Fruit fly (Drosophila melanogaster) whole organism, embryonic: ENCODE data around the gene ATPsyngamma.

Experiments
- B-H1 ChIP-seq: fragments of 200-800 bp; sonication (Bioruptor generic); IDR thresholded peaks from 3 replicates; pipeline ENCODE4 v1.3.6; 2022; ENCODE audit warnings: missing biosample characterization, missing genetic modification characterization
- Bgb ChIP-seq: fragments of 200-800 bp; sonication (Bioruptor generic); IDR thresholded peaks from 2 replicates; pipeline ENCODE4 v1.3.6; 2022; ENCODE audit warnings: missing biosample characterization, missing genetic modification characterization; ENCODE audit not compliant: partially characterized antibody
- CG11560 ChIP-seq: fragments of 200-800 bp; sonication (Bioruptor generic); IDR thresholded peaks from 3 replicates; pipeline ENCODE4 v1.3.6; 2022; ENCODE audit warnings: missing biosample characterization, missing genetic modification characterization
- CG13287 ChIP-seq: fragments of 200-800 bp; sonication (Bioruptor generic); IDR thresholded peaks from 2 replicates; pipeline ENCODE4 v1.3.6; 2022; ENCODE audit warnings: missing biosample characterization, missing genetic modification characterization; ENCODE audit not compliant: partially characterized antibody
- CG1603 ChIP-seq: fragments of 200-800 bp; sonication (Bioruptor generic); optimal IDR thresholded peaks from 2 replicates; lab custom pipeline; 2019; ENCODE audit warnings: missing biosample characterization, mild to moderate bottlenecking, missing genetic modification characterization, moderate library complexity
- CG2116 ChIP-seq: fragments of 200-800 bp; sonication (Bioruptor generic); optimal IDR thresholded peaks from 3 replicates; lab custom pipeline; 2018; ENCODE audit warnings: missing biosample characterization, mild to moderate bottlenecking, missing genetic modification characterization
- CG2129 ChIP-seq: fragments of 200-800 bp; sonication (Bioruptor generic); IDR thresholded peaks from 2 replicates; pipeline ENCODE4 v1.3.6; 2022; ENCODE audit warnings: missing biosample characterization, missing genetic modification characterization; ENCODE audit not compliant: partially characterized antibody
- CG34422 ChIP-seq: fragments of 200-800 bp; sonication (Bioruptor generic); IDR thresholded peaks from 3 replicates; pipeline ENCODE4 v1.3.6; 2022; ENCODE audit warnings: missing biosample characterization, missing genetic modification characterization
- CG3847 ChIP-seq: fragments of 200-800 bp; sonication (Bioruptor generic); IDR thresholded peaks from 2 replicates; pipeline ENCODE4 v1.3.6; 2022; ENCODE audit warnings: missing biosample characterization, missing genetic modification characterization
- CG4617 ChIP-seq: fragments of 200-800 bp; sonication (Bioruptor generic); optimal IDR thresholded peaks from 3 replicates; lab custom pipeline; 2016; ENCODE audit warnings: missing biosample characterization, missing genetic modification characterization, borderline replicate concordance
- CG4730 ChIP-seq: fragments of 200-800 bp; sonication (Bioruptor generic); IDR thresholded peaks from 2 replicates; pipeline ENCODE4 v1.3.6; 2022; ENCODE audit warnings: missing biosample characterization, missing genetic modification characterization
- CG6272 ChIP-seq: fragments of 200-800 bp; sonication (Bioruptor generic); IDR thresholded peaks from 2 replicates; pipeline ENCODE4 v1.3.6; 2022; ENCODE audit warnings: missing biosample characterization, missing genetic modification characterization
- CG6765 ChIP-seq: fragments of 200-800 bp; sonication (Bioruptor generic); optimal IDR thresholded peaks from 3 replicates; lab custom pipeline; 2017; ENCODE audit warnings: missing biosample characterization, mild to moderate bottlenecking, missing genetic modification characterization
- CG9797 ChIP-seq: fragments of 200-800 bp; sonication (Bioruptor generic); optimal IDR thresholded peaks from 3 replicates; lab custom pipeline; 2018; ENCODE audit warnings: missing biosample characterization, mild to moderate bottlenecking, missing genetic modification characterization
- Camta ChIP-seq: fragments of 200-800 bp; sonication (Bioruptor generic); optimal IDR thresholded peaks from 2 replicates; lab custom pipeline; 2016; ENCODE audit warnings: missing biosample characterization, missing genetic modification characterization
- CoRest ChIP-seq: fragments of 200-800 bp; sonication (Bioruptor generic); optimal IDR thresholded peaks from 3 replicates; lab custom pipeline; 2018; ENCODE audit warnings: missing biosample characterization, mild to moderate bottlenecking, missing genetic modification characterization, moderate library complexity
- Dek ChIP-seq: fragments of 200-800 bp; sonication (Bioruptor generic); optimal IDR thresholded peaks from 3 replicates; lab custom pipeline; 2019; ENCODE audit warnings: missing biosample characterization, mild to moderate bottlenecking, missing genetic modification characterization, moderate library complexity
- Doc3 ChIP-seq: fragments of 200-800 bp; sonication (Bioruptor generic); IDR thresholded peaks from 3 replicates; pipeline ENCODE4 v1.3.6; 2022; ENCODE audit warnings: missing biosample characterization, missing genetic modification characterization; ENCODE audit not compliant: partially characterized antibody
- Dp ChIP-seq: fragments of 200-800 bp; sonication (Bioruptor generic); optimal IDR thresholded peaks from 2 replicates; lab custom pipeline; 2018; ENCODE audit warnings: missing biosample characterization, mild to moderate bottlenecking, missing genetic modification characterization, moderate library complexity
- HLH4C ChIP-seq: fragments of 200-800 bp; sonication (Bioruptor generic); IDR thresholded peaks from 3 replicates; pipeline ENCODE4 v1.3.6; 2022; ENCODE audit warnings: missing biosample characterization, missing genetic modification characterization; ENCODE audit not compliant: partially characterized antibody
- HmgZ ChIP-seq: fragments of 200-800 bp; sonication (Bioruptor generic); optimal IDR thresholded peaks from 2 replicates; lab custom pipeline; 2018; ENCODE audit warnings: missing biosample characterization, mild to moderate bottlenecking, missing genetic modification characterization
- MTF-1 ChIP-seq: fragments of 200-800 bp; sonication (Bioruptor generic); optimal IDR thresholded peaks from 2 replicates; lab custom pipeline; 2018; ENCODE audit warnings: missing biosample characterization, mild to moderate bottlenecking, missing genetic modification characterization, borderline replicate concordance
- NC2α ChIP-seq: fragments of 200-800 bp; sonication (Bioruptor generic); optimal IDR thresholded peaks from 2 replicates; lab custom pipeline; 2016; ENCODE audit warnings: missing biosample characterization, missing genetic modification characterization
- NK7.1 ChIP-seq: fragments of 200-800 bp; sonication (Bioruptor generic); optimal IDR thresholded peaks from 3 replicates; lab custom pipeline; 2016; ENCODE audit warnings: missing biosample characterization, missing genetic modification characterization
- Oli ChIP-seq: fragments of 200-800 bp; sonication (Bioruptor generic); optimal IDR thresholded peaks from 2 replicates; lab custom pipeline; 2018; ENCODE audit warnings: missing biosample characterization, mild to moderate bottlenecking, missing genetic modification characterization, moderate library complexity
- Sox102F ChIP-seq: fragments of 200-800 bp; sonication (Bioruptor generic); optimal IDR thresholded peaks from 2 replicates; lab custom pipeline; 2018; ENCODE audit warnings: missing biosample characterization, mild to moderate bottlenecking, missing genetic modification characterization, moderate library complexity
- YL-1 ChIP-seq: fragments of 200-800 bp; sonication (Bioruptor generic); optimal IDR thresholded peaks from 3 replicates; lab custom pipeline; 2017; ENCODE audit warnings: missing biosample characterization, mild to moderate bottlenecking, missing genetic modification characterization
- al ChIP-seq: fragments of 200-800 bp; sonication (Bioruptor generic); IDR thresholded peaks from 2 replicates; pipeline ENCODE4 v1.3.6; 2022; ENCODE audit warnings: missing biosample characterization, missing genetic modification characterization
- amos ChIP-seq: fragments of 200-800 bp; sonication (Bioruptor generic); IDR thresholded peaks from 2 replicates; pipeline ENCODE4 v1.3.6; 2022; ENCODE audit warnings: missing biosample characterization, missing genetic modification characterization; ENCODE audit not compliant: partially characterized antibody
- bbx ChIP-seq: fragments of 200-800 bp; sonication (Bioruptor generic); IDR thresholded peaks from 2 replicates; pipeline ENCODE4 v1.3.6; 2022; ENCODE audit warnings: missing biosample characterization, missing genetic modification characterization; ENCODE audit not compliant: partially characterized antibody
- corto ChIP-seq: fragments of 200-800 bp; sonication (Bioruptor generic); optimal IDR thresholded peaks from 2 replicates; lab custom pipeline; 2016; ENCODE audit warnings: missing biosample characterization, mild to moderate bottlenecking, missing genetic modification characterization, moderate library complexity
- dimm ChIP-seq: fragments of 200-800 bp; sonication (Bioruptor generic); IDR thresholded peaks from 2 replicates; pipeline ENCODE4 v1.3.6; 2022; ENCODE audit warnings: missing biosample characterization, missing genetic modification characterization
- dysf ChIP-seq: fragments of 200-800 bp; sonication (Bioruptor generic); IDR thresholded peaks from 3 replicates; pipeline ENCODE4 v1.3.6; 2022; ENCODE audit warnings: missing biosample characterization, missing genetic modification characterization
- grau ChIP-seq: fragments of 200-800 bp; optimal IDR thresholded peaks from 3 replicates; lab custom pipeline; 2019; ENCODE audit warnings: missing biosample characterization, mild to moderate bottlenecking, missing genetic modification characterization, moderate library complexity
- hbn ChIP-seq: fragments of 200-800 bp; sonication (Bioruptor generic); IDR thresholded peaks from 2 replicates; pipeline ENCODE4 v1.3.6; 2022; ENCODE audit warnings: missing biosample characterization, missing genetic modification characterization; ENCODE audit not compliant: partially characterized antibody
- insv ChIP-seq, 2 experiments: fragments of 200-800 bp; sonication (Bioruptor generic); optimal IDR thresholded peaks; 3 replicates each; lab custom pipeline; 2016 to 2018; ENCODE audit warnings: missing biosample characterization in 2 of 2, missing genetic modification characterization in 2 of 2
- knrl ChIP-seq: fragments of 200-800 bp; sonication (Bioruptor generic); IDR thresholded peaks from 3 replicates; pipeline ENCODE4 v1.3.6; 2022; ENCODE audit warnings: missing biosample characterization, missing genetic modification characterization; ENCODE audit not compliant: partially characterized antibody
- odd ChIP-seq: fragments of 200-800 bp; sonication (Bioruptor generic); optimal IDR thresholded peaks from 2 replicates; lab custom pipeline; 2017; ENCODE audit warnings: missing biosample characterization, mild to moderate bottlenecking, missing genetic modification characterization
- pzg ChIP-seq: fragments of 200-800 bp; sonication (Bioruptor generic); optimal IDR thresholded peaks from 3 replicates; lab custom pipeline; 2018; ENCODE audit warnings: missing biosample characterization, mild to moderate bottlenecking, missing genetic modification characterization, moderate library complexity
- row ChIP-seq: fragments of 200-800 bp; sonication (Bioruptor generic); IDR thresholded peaks from 3 replicates; pipeline ENCODE4 v1.3.6; 2022; ENCODE audit warnings: missing biosample characterization, missing genetic modification characterization
- run ChIP-seq: fragments of 200-800 bp; sonication (Bioruptor generic); optimal IDR thresholded peaks from 3 replicates; lab custom pipeline; 2018; ENCODE audit warnings: missing biosample characterization, mild to moderate bottlenecking, missing genetic modification characterization
- sens ChIP-seq: fragments of 200-800 bp; sonication (Bioruptor generic); peaks from one replicate; lab custom pipeline; 2016; ENCODE audit warnings: missing biosample characterization, missing genetic modification characterization
- stwl ChIP-seq: fragments of 200-800 bp; sonication (Bioruptor generic); optimal IDR thresholded peaks from 3 replicates; lab custom pipeline; 2018; ENCODE audit warnings: missing biosample characterization, mild to moderate bottlenecking, missing genetic modification characterization, moderate library complexity
- tna ChIP-seq: fragments of 200-800 bp; sonication (Bioruptor generic); IDR thresholded peaks from 2 replicates; pipeline ENCODE4 v1.3.6; 2022; ENCODE audit warnings: missing biosample characterization, missing genetic modification characterization; ENCODE audit not compliant: partially characterized antibody
- ttk ChIP-seq: fragments of 200-800 bp; sonication (Bioruptor generic); IDR thresholded peaks from 2 replicates; pipeline ENCODE4 v2.1.2; 2022; ENCODE audit warnings: missing biosample characterization, missing genetic modification characterization
- tx ChIP-seq: fragments of 200-800 bp; sonication (Bioruptor generic); optimal IDR thresholded peaks from 2 replicates; lab custom pipeline; 2016; ENCODE audit warnings: missing biosample characterization, missing genetic modification characterization
- vvl ChIP-seq: fragments of 200-800 bp; sonication (Bioruptor generic); IDR thresholded peaks from 2 replicates; pipeline ENCODE4 v1.3.6; 2022; ENCODE audit warnings: missing biosample characterization, missing genetic modification characterization

ATPsyngamma gene

DNA sequence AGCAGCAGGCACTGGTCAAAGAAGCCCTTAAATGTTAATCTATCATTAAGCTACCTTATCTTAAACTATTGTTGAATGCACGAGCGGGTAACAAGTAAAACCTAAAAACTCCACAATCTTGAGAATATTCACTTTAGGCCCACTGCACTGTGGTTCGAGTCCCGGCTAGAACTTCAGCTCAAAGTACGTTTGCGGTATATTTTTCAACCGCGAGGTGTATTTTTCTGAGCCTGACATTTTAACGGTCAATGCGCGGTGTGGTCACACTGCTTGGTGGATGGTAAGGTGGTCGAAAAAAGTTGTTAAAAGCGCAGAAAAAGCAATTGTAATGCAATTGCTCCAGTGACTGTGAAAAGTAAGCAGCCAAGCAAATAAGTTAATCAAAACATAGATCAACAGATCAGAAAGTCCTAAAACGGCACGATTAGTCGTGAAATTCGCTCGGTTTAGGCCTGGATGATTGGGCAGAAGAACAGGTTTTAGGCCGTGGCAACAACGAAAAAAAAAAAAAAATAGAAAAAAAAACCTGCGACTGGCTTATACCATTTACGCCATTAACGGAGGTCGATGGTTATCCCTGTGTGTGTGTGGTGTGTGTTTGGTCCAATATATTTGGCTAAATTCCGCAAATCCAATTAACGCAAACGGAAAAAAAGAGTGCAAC lies 23.3 kb downstream of the ATPsyngamma start, which contains the start of gene Kul (continued):
- TF ChIP-seq dysf (no peak), vvl (GFP tag; lab: Robert Waterston, UW) (0 out of 2 replicates have a peak, but pooled peaks have one; percentile 33), CG2129 (GFP tag; lab: Robert Waterston, UW) (no peak), tx (GFP tag; lab: Kevin White, UChicago) (no peak), CoRest (tag; lab: Kevin White, UChicago) (peak; percentile 42), ttk (GFP tag; lab: Robert Waterston, UW) (no peak), CG4730 (no peak), Dek (tag; lab: Kevin White, UChicago) (no peak)

DNA sequence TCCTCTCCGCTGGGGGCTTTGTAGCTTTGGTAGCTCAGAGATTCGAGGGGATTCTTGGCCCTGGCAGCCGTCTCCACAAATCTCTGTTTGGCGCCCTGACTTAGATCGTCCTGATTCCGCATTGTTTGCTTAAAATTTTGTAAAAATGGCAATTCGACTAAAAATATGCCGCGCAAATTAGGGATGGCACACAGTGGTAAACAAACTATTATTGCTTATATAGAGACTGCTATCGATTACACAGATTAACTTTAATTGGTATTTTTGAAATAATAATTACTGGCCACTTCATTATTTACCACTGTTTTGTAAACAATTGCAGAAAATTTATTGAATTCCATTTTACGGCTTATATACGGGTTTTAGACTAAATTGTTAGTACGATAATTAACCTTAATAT lies 24.2 kb downstream of the ATPsyngamma start, which contains the start of the genes Naa40 and CG18731:
Naa40 (minus strand) TSS at position 206 of the 400 bp plus-strand sequence.
CG18731 (plus strand) TSS at position 283 of the 400 bp plus-strand sequence.
- TF ChIP-seq knrl (GFP tag; lab: Robert Waterston, UW) (peak; percentile 65), tna (0 out of 2 replicates have a peak, but pooled peaks have one; percentile 38), CG34422 (GFP tag; lab: Robert Waterston, UW) (peak; percentile 36; the same call in 1 of the 3 replicates), Camta (GFP tag; lab: Kevin White, UChicago) (no peak), stwl (tag; lab: Kevin White, UChicago) (peak; percentile 38), grau (tag; lab: Kevin White, UChicago) (no peak), CG9797 (peak; percentile 42), MTF-1 (GFP tag; lab: Kevin White, UChicago) (no peak), dimm (no peak), HmgZ (tag; lab: Kevin White, UChicago) (no peak), CG3847 (peak; percentile 59), CG11560 (tag; lab: Robert Waterston, UW) (no peak), Dp (GFP tag; lab: Kevin White, UChicago) (peak; percentile 75), Oli (tag; lab: Kevin White, UChicago) (no peak), Bgb (GFP tag; lab: Robert Waterston, UW) (peak; percentile 71), odd (no peak), NK7.1 (GFP tag; lab: Kevin White, UChicago) (no peak), corto (GFP tag; lab: Kevin White, UChicago) (no peak), run (no peak), row (GFP tag; lab: Robert Waterston, UW) (peak; percentile 39; the same call in 1 of the 3 replicates), CG6272 (GFP tag; lab: Robert Waterston, UW) (peak; percentile 38; the same call in 1 of the 2 replicates), sens (peak; percentile 60), B-H1 (GFP tag; lab: Robert Waterston, UW) (no peak), CG6765 (GFP tag; lab: Kevin White, UChicago) (no peak), CG13287 (GFP tag; lab: Robert Waterston, UW) (peak; percentile 79), bbx (peak; percentile 71), insv (GFP tag; optimal IDR thresholded peaks at IDR 0.05; lab: Kevin White, UChicago) (no peak), NC2α (no peak), HLH4C (GFP tag; lab: Robert Waterston, UW) (peak; percentile 48), CG4617 (GFP tag; lab: Kevin White, UChicago) (peak; percentile 25), Sox102F (GFP tag; lab: Kevin White, UChicago) (no peak), CoRest (tag; lab: Kevin White, UChicago) (peak; percentile 11), YL-1 (GFP tag; lab: Kevin White, UChicago) (peak; percentile 6), amos (GFP tag; lab: Robert Waterston, UW) (peak; percentile 74), hbn (peak; percentile 68), CG2116 (GFP tag; lab: Kevin White, UChicago) (peak; percentile 23), CG1603 (tag; lab: Kevin White, UChicago) (peak; percentile 44), pzg (GFP tag; lab: Kevin White, UChicago) (peak; percentile 63), al (GFP tag; lab: Robert Waterston, UW) (no peak), Doc3 (GFP tag; lab: Robert Waterston, UW) (peak; percentile 63)
